Worm (Caenorhabditis elegans) whole organism, L3 larva: ENCODE results near the gene twk-21.

Experiments used
- R02D3.7 ChIP-seq: fragments of 150-350 bp; optimal IDR thresholded peaks from 2 replicates; lab custom pipeline; 2014; ENCODE audit warnings: missing biosample characterization, missing genetic modification characterization
- ZK546.5 ChIP-seq: sonication (generic microtip); optimal IDR thresholded peaks from 2 replicates; lab custom pipeline; 2017; ENCODE audit warnings: missing biosample characterization, missing genetic modification characterization
- aly-2 ChIP-seq: fragments of 150-350 bp; optimal IDR thresholded peaks from 2 replicates; lab custom pipeline; 2014; ENCODE audit warnings: missing biosample characterization, missing genetic modification characterization
- ama-1 ChIP-seq: fragments of 150-350 bp; optimal IDR thresholded peaks from 2 replicates; lab custom pipeline; 2018
- ceh-28 ChIP-seq: fragments of 150-350 bp; optimal IDR thresholded peaks from 2 replicates; lab custom pipeline; 2014; ENCODE audit warnings: missing biosample characterization, missing genetic modification reagents, missing genetic modification characterization
- ceh-82 ChIP-seq: fragments of 150-350 bp; optimal IDR thresholded peaks from 2 replicates; lab custom pipeline; 2014; ENCODE audit warnings: missing biosample characterization, missing genetic modification characterization
- ceh-9 ChIP-seq: sonication (generic microtip); optimal IDR thresholded peaks from 2 replicates; lab custom pipeline; 2018; ENCODE audit warnings: missing biosample characterization, missing genetic modification characterization
- daf-12 ChIP-seq: fragments of 150-350 bp; optimal IDR thresholded peaks from 2 replicates; lab custom pipeline; 2014; ENCODE audit warnings: missing biosample characterization, missing genetic modification reagents, missing genetic modification characterization
- egl-27 ChIP-seq: sonication (generic microtip); optimal IDR thresholded peaks from 4 replicates; lab custom pipeline; 2017; ENCODE audit warnings: missing biosample characterization, missing genetic modification reagents, missing genetic modification characterization
- egl-5 ChIP-seq: fragments of 150-350 bp; optimal IDR thresholded peaks from 2 replicates; lab custom pipeline; 2017; ENCODE audit warnings: missing biosample characterization, missing genetic modification reagents, missing genetic modification characterization, inconsistent platforms
- elt-1 ChIP-seq: fragments of 150-350 bp; optimal IDR thresholded peaks from 2 replicates; lab custom pipeline; 2014; ENCODE audit warnings: missing biosample characterization, missing genetic modification characterization
- elt-2 ChIP-seq: sonication (generic microtip); optimal IDR thresholded peaks from 2 replicates; lab custom pipeline; 2016; ENCODE audit warnings: missing genetic modification reagents, mild to moderate bottlenecking, missing genetic modification characterization, missing compliant biosample characterization
- elt-3 ChIP-seq, 3 experiments: fragments of 150-350 bp in 1 of 3; sonication (generic microtip) in 2 of 3; optimal IDR thresholded peaks; 2 replicates in 2 of 3; 4 replicates in 1 of 3; lab custom pipeline; 2014 to 2017; ENCODE audit warnings: missing biosample characterization in 3 of 3, missing genetic modification characterization in 3 of 3
- eor-1 ChIP-seq, 2 experiments: fragments of 150-350 bp; optimal IDR thresholded peaks; 2 replicates each; lab custom pipeline; 2014 to 2018; ENCODE audit warnings: missing biosample characterization in 2 of 2, missing genetic modification characterization in 2 of 2
- fkh-2 ChIP-seq: fragments of 150-350 bp; optimal IDR thresholded peaks from 2 replicates; lab custom pipeline; 2014; ENCODE audit warnings: missing biosample characterization, missing genetic modification reagents, missing genetic modification characterization
- hmg-11 ChIP-seq: sonication (generic microtip); optimal IDR thresholded peaks from 2 replicates; lab custom pipeline; 2016; ENCODE audit warnings: missing genetic modification characterization, missing compliant biosample characterization
- lin-39 ChIP-seq: fragments of 150-350 bp; optimal IDR thresholded peaks from 2 replicates; lab custom pipeline; 2018; ENCODE audit warnings: missing biosample characterization, missing genetic modification reagents, missing genetic modification characterization
- mdl-1 ChIP-seq: fragments of 150-350 bp; optimal IDR thresholded peaks from 2 replicates; lab custom pipeline; 2014; ENCODE audit warnings: missing biosample characterization, missing genetic modification characterization
- mml-1 ChIP-seq: fragments of 150-350 bp; sonication (generic microtip); optimal IDR thresholded peaks from 3 replicates; lab custom pipeline; 2014; ENCODE audit warnings: missing biosample characterization, missing genetic modification characterization
- nfya-1 ChIP-seq: sonication (generic microtip); optimal IDR thresholded peaks from 2 replicates; lab custom pipeline; 2017; ENCODE audit warnings: missing genetic modification characterization, mild to moderate bottlenecking, missing compliant biosample characterization, antibody characterized with exemption, moderate library complexity; ENCODE audit not compliant: insufficient read depth
- nhr-237 ChIP-seq: fragments of 150-350 bp; optimal IDR thresholded peaks from 2 replicates; lab custom pipeline; 2014; ENCODE audit warnings: missing biosample characterization, missing genetic modification characterization
- nhr-25 ChIP-seq: sonication (generic microtip); optimal IDR thresholded peaks from 2 replicates; lab custom pipeline; 2017; ENCODE audit warnings: missing biosample characterization, missing genetic modification characterization
- nhr-28 ChIP-seq: fragments of 150-350 bp; optimal IDR thresholded peaks from 2 replicates; lab custom pipeline; 2014; ENCODE audit warnings: missing biosample characterization, missing genetic modification characterization
- nhr-76 ChIP-seq: fragments of 150-350 bp; sonication (generic microtip); optimal IDR thresholded peaks from 5 replicates; lab custom pipeline; 2014; ENCODE audit warnings: missing biosample characterization, missing genetic modification characterization
- nhr-77 ChIP-seq: fragments of 150-350 bp; optimal IDR thresholded peaks from 2 replicates; lab custom pipeline; 2014; ENCODE audit warnings: missing biosample characterization, missing genetic modification characterization
- pha-4 ChIP-seq: fragments of 150-350 bp; optimal IDR thresholded peaks from 2 replicates; lab custom pipeline; 2014; ENCODE audit warnings: missing biosample characterization, missing genetic modification reagents, missing genetic modification characterization
- pqm-1 ChIP-seq: fragments of 150-350 bp; optimal IDR thresholded peaks from 2 replicates; lab custom pipeline; 2017; ENCODE audit warnings: missing biosample characterization, missing genetic modification characterization, inconsistent platforms
- sea-2 ChIP-seq: fragments of 150-350 bp; sonication (generic microtip); optimal IDR thresholded peaks from 4 replicates; lab custom pipeline; 2014; ENCODE audit warnings: missing biosample characterization, missing genetic modification reagents, missing genetic modification characterization
- skn-1 ChIP-seq: fragments of 150-350 bp; optimal IDR thresholded peaks from 2 replicates; lab custom pipeline; 2014; ENCODE audit warnings: missing biosample characterization, missing genetic modification characterization
- snpc-4 ChIP-seq: fragments of 150-350 bp; optimal IDR thresholded peaks from 2 replicates; lab custom pipeline; 2014; ENCODE audit warnings: missing biosample characterization, missing genetic modification characterization
- tbx-2 ChIP-seq: sonication (generic microtip); optimal IDR thresholded peaks from 2 replicates; lab custom pipeline; 2016; ENCODE audit warnings: mild to moderate bottlenecking, missing genetic modification characterization, missing compliant biosample characterization
- unc-39 ChIP-seq: sonication (generic microtip); optimal IDR thresholded peaks from 4 replicates; lab custom pipeline; 2017; ENCODE audit warnings: missing biosample characterization, missing genetic modification characterization
- unc-62 ChIP-seq: fragments of 150-350 bp; sonication (generic microtip); optimal IDR thresholded peaks from 4 replicates; lab custom pipeline; 2014; ENCODE audit warnings: missing biosample characterization, missing genetic modification reagents, missing genetic modification characterization
- zag-1 ChIP-seq: fragments of 150-350 bp; optimal IDR thresholded peaks from 2 replicates; lab custom pipeline; 2014; ENCODE audit warnings: missing biosample characterization, missing genetic modification characterization
- ztf-11 ChIP-seq: fragments of 150-350 bp; optimal IDR thresholded peaks from 2 replicates; lab custom pipeline; 2014; ENCODE audit warnings: missing biosample characterization, missing genetic modification characterization
- ztf-4 ChIP-seq: fragments of 150-350 bp; optimal IDR thresholded peaks from 2 replicates; lab custom pipeline; 2014; ENCODE audit warnings: missing biosample characterization, missing genetic modification characterization

Gene twk-21

ce11 chrX:16275255-16275813, 24.4 kb upstream of the twk-21 start, which contains the start of gene sdc-1 (continued):
- TF ChIP-seq sea-2 (GFP tag; lab: Kevin White, UChicago): no peak
- no peak for TF ChIP-seq nhr-25
- no peak for TF ChIP-seq daf-12 (tag; lab: Kevin White, UChicago)
- TF ChIP-seq nfya-1 (tag; lab: Kevin White, UChicago): peak; percentile 63
- TF ChIP-seq ama-1 (lab: Kevin White, UChicago): no peak
- no peak for TF ChIP-seq ceh-82 (tag; lab: Kevin White, UChicago)
- TF ChIP-seq nhr-76 (tag; lab: Kevin White, UChicago): no peak
- no peak for TF ChIP-seq nhr-77 (tag; lab: Kevin White, UChicago)
- no peak for TF ChIP-seq ztf-4 (tag; lab: Kevin White, UChicago)
- no peak for TF ChIP-seq elt-3 (tag; optimal IDR thresholded peaks at IDR 0.05; lab: Kevin White, UChicago)
- no peak for TF ChIP-seq fkh-2 (tag; lab: Kevin White, UChicago)
- no peak for TF ChIP-seq lin-39 (tag; lab: Kevin White, UChicago)
- TF ChIP-seq nhr-237 (tag; lab: Kevin White, UChicago): no peak
- no peak for TF ChIP-seq mml-1
- TF ChIP-seq ztf-11 (tag; lab: Kevin White, UChicago): no peak
- no peak for TF ChIP-seq unc-39
- TF ChIP-seq ceh-28 (tag; lab: Kevin White, UChicago): peak; percentile 51
- TF ChIP-seq elt-1 (tag; lab: Kevin White, UChicago): no peak
- TF ChIP-seq egl-5: no peak
- TF ChIP-seq ZK546.5 (tag; lab: Kevin White, UChicago): no peak

DNA sequence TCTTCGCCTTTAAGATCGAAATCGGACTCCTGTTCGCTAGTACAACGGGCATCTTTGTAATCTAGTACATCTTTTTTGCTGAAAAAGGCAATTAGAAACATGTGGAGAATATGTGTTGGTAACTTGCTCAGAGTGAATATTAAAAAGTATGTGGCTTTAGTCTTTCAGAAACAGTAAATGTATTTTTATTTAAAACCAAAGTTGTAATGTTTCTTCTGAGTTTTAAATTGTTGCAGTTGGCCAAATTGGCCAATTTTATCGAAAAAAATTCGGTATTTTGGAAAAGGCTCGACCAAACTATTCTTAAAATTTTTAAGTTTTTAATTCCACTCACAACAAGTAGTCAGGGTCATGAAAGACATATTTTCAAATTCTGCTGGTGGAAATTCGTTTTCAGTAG, 16.6 kb upstream of the twk-21 start, which contains the start of gene F52E10.2:
Gene F52E10.2 (minus strand): TSS at position 101 of the 400 bp plus-strand sequence.
- TF ChIP-seq fkh-2 (tag; lab: Kevin White, UChicago) (no peak), eor-1 (tag; optimal IDR thresholded peaks at IDR 0.05; lab: Kevin White, UChicago) (no peak), R02D3.7 (tag; lab: Kevin White, UChicago) (no peak), unc-39 (no peak)

ce11 chrX:16285151-16285550, 14.5 kb upstream of the twk-21 start:
- no peak for TF ChIP-seq egl-27 (tag; lab: Kevin White, UChicago)
- TF ChIP-seq lin-39 (tag; lab: Kevin White, UChicago): no peak
- no peak for TF ChIP-seq ztf-11 (tag; lab: Kevin White, UChicago)
- TF ChIP-seq ceh-28 (tag; lab: Kevin White, UChicago): no peak
- no peak for TF ChIP-seq ceh-82 (tag; lab: Kevin White, UChicago)
- TF ChIP-seq ceh-9 (tag; lab: Kevin White, UChicago): no peak
- TF ChIP-seq elt-1 (tag; lab: Kevin White, UChicago): no peak
- TF ChIP-seq unc-39: no peak
- no peak for TF ChIP-seq mdl-1
- TF ChIP-seq pha-4 (tag; lab: Kevin White, UChicago): no peak
- TF ChIP-seq nhr-25: no peak
- no peak for TF ChIP-seq R02D3.7 (tag; lab: Kevin White, UChicago)
- no peak for TF ChIP-seq elt-3 (tag; optimal IDR thresholded peaks at IDR 0.05; lab: Kevin White, UChicago)
- no peak for TF ChIP-seq skn-1
- no peak for TF ChIP-seq nhr-76 (tag; lab: Kevin White, UChicago)
- no peak for TF ChIP-seq sea-2 (GFP tag; lab: Kevin White, UChicago)
- TF ChIP-seq hmg-11 (tag; lab: Kevin White, UChicago): no peak
- TF ChIP-seq elt-2 (tag; lab: Kevin White, UChicago): no peak
- no peak for TF ChIP-seq nhr-28 (tag; lab: Kevin White, UChicago)

DNA sequence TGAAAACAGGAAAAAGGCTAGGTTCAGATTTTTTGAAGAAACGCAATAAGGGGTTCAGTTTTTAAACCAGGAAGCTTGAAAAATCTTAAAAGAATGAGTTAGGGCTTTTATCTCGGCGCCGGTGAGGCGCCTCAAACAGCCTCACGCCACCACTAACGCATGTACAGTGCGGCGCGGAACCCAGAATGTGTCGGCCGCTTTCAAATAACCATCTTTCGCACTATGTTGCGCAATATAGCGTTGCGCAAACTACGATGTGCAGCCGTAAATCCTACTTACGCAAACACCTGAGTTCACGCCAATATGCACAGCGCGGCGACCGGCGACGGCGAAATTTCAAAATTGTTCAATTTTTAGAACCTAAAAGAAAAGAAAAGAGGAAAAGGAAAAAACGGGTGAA, 10.1 kb upstream of the twk-21 start:
- no peak for TF ChIP-seq skn-1
- no peak for TF ChIP-seq ceh-9 (tag; lab: Kevin White, UChicago)
- TF ChIP-seq tbx-2 (tag; lab: Kevin White, UChicago): no peak
- peak; percentile 81 for TF ChIP-seq snpc-4 (tag; lab: Kevin White, UChicago)

ce11 chrX:16290536-16290935, 9.2 kb upstream of the twk-21 start:
- no peak for TF ChIP-seq aly-2 (tag; lab: Kevin White, UChicago)
- no peak for TF ChIP-seq pqm-1 (tag; lab: Kevin White, UChicago)
- TF ChIP-seq unc-62: no peak
- no peak for TF ChIP-seq ztf-4 (tag; lab: Kevin White, UChicago)
- TF ChIP-seq nhr-25: peak; percentile 84
- no peak for TF ChIP-seq zag-1 (tag; lab: Kevin White, UChicago)
